Worm (Caenorhabditis elegans) whole organism, mixed stage, embryonic: ENCODE data around the gene K02E10.5.
A peak's percentile ranks its signal among the peaks of the same experiment; 100 is the strongest.

Source experiments
- M03D4.4 ChIP-seq: sonication (generic microtip); optimal IDR thresholded peaks from 2 replicates; lab custom pipeline; 2017; ENCODE audit warnings: mild to moderate bottlenecking, missing genetic modification characterization, missing compliant biosample characterization
- bed-3 ChIP-seq: fragments of 200-800 bp; sonication (Bioruptor generic); optimal IDR thresholded peaks from 3 replicates; lab custom pipeline; 2018; ENCODE audit warnings: mild to moderate bottlenecking, missing genetic modification characterization, moderate library complexity, missing compliant biosample characterization
- blmp-1 ChIP-seq: fragments of 150-350 bp; optimal IDR thresholded peaks from 2 replicates; lab custom pipeline; 2014; ENCODE audit warnings: missing biosample characterization, missing genetic modification characterization
- ceh-39 ChIP-seq: fragments of 150-350 bp; optimal IDR thresholded peaks from 2 replicates; lab custom pipeline; 2014; ENCODE audit warnings: missing biosample characterization, missing genetic modification characterization
- ceh-43 ChIP-seq: fragments of 200-800 bp; sonication (Bioruptor generic); optimal IDR thresholded peaks from 2 replicates; lab custom pipeline; 2018; ENCODE audit warnings: mild to moderate bottlenecking, missing genetic modification characterization, moderate library complexity, missing compliant biosample characterization
- ceh-83 ChIP-seq: fragments of 200-800 bp; sonication (Bioruptor generic); optimal IDR thresholded peaks from 2 replicates; lab custom pipeline; 2018; ENCODE audit warnings: mild to moderate bottlenecking, missing genetic modification characterization, missing compliant biosample characterization
- ces-1 ChIP-seq: fragments of 150-350 bp; optimal IDR thresholded peaks from 2 replicates; lab custom pipeline; 2014; ENCODE audit warnings: missing biosample characterization, missing genetic modification reagents, missing genetic modification characterization
- cnd-1 ChIP-seq: fragments of 200-800 bp; sonication (Bioruptor generic); optimal IDR thresholded peaks from 2 replicates; lab custom pipeline; 2018; ENCODE audit warnings: mild to moderate bottlenecking, missing genetic modification characterization, missing compliant biosample characterization
- drap-1 ChIP-seq: fragments of 200-800 bp; sonication (Bioruptor generic); optimal IDR thresholded peaks from 3 replicates; lab custom pipeline; 2018; ENCODE audit warnings: mild to moderate bottlenecking, missing genetic modification characterization, missing compliant biosample characterization
- elt-1 ChIP-seq: sonication (generic microtip); optimal IDR thresholded peaks from 2 replicates; lab custom pipeline; 2017; ENCODE audit warnings: missing genetic modification characterization, mild to moderate bottlenecking, missing compliant biosample characterization, antibody characterized with exemption, moderate library complexity, borderline replicate concordance; ENCODE audit not compliant: insufficient read depth
- elt-3 ChIP-seq: fragments of 150-350 bp; optimal IDR thresholded peaks from 2 replicates; lab custom pipeline; 2014; ENCODE audit warnings: missing biosample characterization, missing genetic modification characterization
- flh-1 ChIP-seq: fragments of 200-800 bp; sonication (Bioruptor generic); optimal IDR thresholded peaks from 2 replicates; lab custom pipeline; 2018; ENCODE audit warnings: mild to moderate bottlenecking, missing genetic modification characterization, moderate library complexity, missing compliant biosample characterization
- hlh-1 ChIP-seq: fragments of 150-350 bp; optimal IDR thresholded peaks from 2 replicates; lab custom pipeline; 2014; ENCODE audit warnings: missing biosample characterization, missing genetic modification reagents, missing genetic modification characterization
- lin-13 ChIP-seq: fragments of 150-350 bp; optimal IDR thresholded peaks from 2 replicates; lab custom pipeline; 2014; ENCODE audit warnings: missing biosample characterization, missing genetic modification characterization
- lin-32 ChIP-seq: fragments of 200-800 bp; sonication (Bioruptor generic); optimal IDR thresholded peaks from 2 replicates; lab custom pipeline; 2018; ENCODE audit warnings: mild to moderate bottlenecking, missing genetic modification characterization, missing compliant biosample characterization
- lsy-2 ChIP-seq: fragments of 150-350 bp; optimal IDR thresholded peaks from 2 replicates; lab custom pipeline; 2014; ENCODE audit warnings: missing biosample characterization, missing genetic modification characterization
- mab-5 ChIP-seq: fragments of 150-350 bp; optimal IDR thresholded peaks from 2 replicates; lab custom pipeline; 2014; ENCODE audit warnings: missing biosample characterization, missing genetic modification characterization
- mls-2 ChIP-seq: sonication (generic microtip); optimal IDR thresholded peaks from 2 replicates; lab custom pipeline; 2016; ENCODE audit warnings: mild to moderate bottlenecking, missing genetic modification characterization, moderate library complexity, missing compliant biosample characterization
- nhr-12 ChIP-seq: fragments of 150-350 bp; optimal IDR thresholded peaks from 2 replicates; lab custom pipeline; 2014; ENCODE audit warnings: missing biosample characterization, missing genetic modification characterization
- nhr-2 ChIP-seq: fragments of 150-350 bp; optimal IDR thresholded peaks from 2 replicates; lab custom pipeline; 2014; ENCODE audit warnings: missing biosample characterization, missing genetic modification characterization
- nhr-28 ChIP-seq: fragments of 150-350 bp; optimal IDR thresholded peaks from 2 replicates; lab custom pipeline; 2014; ENCODE audit warnings: missing biosample characterization, missing genetic modification characterization
- nhr-76 ChIP-seq: sonication (generic microtip); optimal IDR thresholded peaks from 2 replicates; lab custom pipeline; 2017; ENCODE audit warnings: missing biosample characterization, missing genetic modification characterization
- pha-4 ChIP-seq: fragments of 150-350 bp; optimal IDR thresholded peaks from 2 replicates; lab custom pipeline; 2018; ENCODE audit warnings: missing biosample characterization, missing genetic modification reagents, missing genetic modification characterization
- snpc-4 ChIP-seq: fragments of 150-350 bp; optimal IDR thresholded peaks from 2 replicates; lab custom pipeline; 2014; ENCODE audit warnings: missing biosample characterization, missing genetic modification characterization
- sptf-1 ChIP-seq: sonication (generic microtip); optimal IDR thresholded peaks from 2 replicates; lab custom pipeline; 2017; ENCODE audit warnings: mild to moderate bottlenecking, missing genetic modification characterization, moderate library complexity, missing compliant biosample characterization
- tbx-8 ChIP-seq: fragments of 200-800 bp; sonication (Bioruptor generic); optimal IDR thresholded peaks from 2 replicates; lab custom pipeline; 2018; ENCODE audit warnings: mild to moderate bottlenecking, missing genetic modification characterization, moderate library complexity, missing compliant biosample characterization
- unc-120 ChIP-seq: sonication (generic microtip); optimal IDR thresholded peaks from 2 replicates; lab custom pipeline; 2017; ENCODE audit warnings: missing genetic modification characterization, missing compliant biosample characterization; ENCODE audit not compliant: poor library complexity, severe bottlenecking
- unc-39 ChIP-seq: fragments of 150-350 bp; optimal IDR thresholded peaks from 2 replicates; lab custom pipeline; 2014; ENCODE audit warnings: missing biosample characterization, missing genetic modification characterization
- unc-62 ChIP-seq: fragments of 150-350 bp; optimal IDR thresholded peaks from 2 replicates; lab custom pipeline; 2014; ENCODE audit warnings: missing biosample characterization, missing genetic modification reagents, missing genetic modification characterization
- zip-8 ChIP-seq: fragments of 150-350 bp; optimal IDR thresholded peaks from 2 replicates; lab custom pipeline; 2014; ENCODE audit warnings: missing biosample characterization, missing genetic modification characterization

The K02E10.5 gene

ce11 chrX:2457461-2457860 is 21.3 kb downstream of the K02E10.5 start:
- no peak for TF ChIP-seq M03D4.4 (tag; lab: Kevin White, UChicago)
- TF ChIP-seq ceh-39 (tag; lab: Kevin White, UChicago) = no peak
- TF ChIP-seq mab-5 = no peak
- no peak for TF ChIP-seq flh-1
- no peak for TF ChIP-seq drap-1 (GFP tag; lab: Kevin White, UChicago)
- no peak for TF ChIP-seq ceh-83 (GFP tag; lab: Kevin White, UChicago)
- TF ChIP-seq bed-3 (GFP tag; lab: Kevin White, UChicago) = no peak
- no peak for TF ChIP-seq hlh-1 (tag; lab: Kevin White, UChicago)
- no peak for TF ChIP-seq lin-13 (tag; lab: Kevin White, UChicago)
- TF ChIP-seq tbx-8 (GFP tag; lab: Kevin White, UChicago) = no peak
- TF ChIP-seq, all 35 proteins: peak for 0

ce11 chrX:2456141-2456540 is 22.6 kb downstream of the K02E10.5 start:
- TF ChIP-seq snpc-4 (tag; lab: Kevin White, UChicago) (no peak), ceh-43 (GFP tag; lab: Kevin White, UChicago) (no peak), hlh-1 (tag; lab: Kevin White, UChicago) (no peak), flh-1 (no peak), zip-8 (tag; lab: Kevin White, UChicago) (no peak), elt-3 (tag; lab: Kevin White, UChicago) (no peak), tbx-8 (GFP tag; lab: Kevin White, UChicago) (no peak), nhr-12 (tag; lab: Kevin White, UChicago) (no peak), unc-39 (tag; lab: Kevin White, UChicago) (no peak), M03D4.4 (tag; lab: Kevin White, UChicago) (no peak), unc-62 (GFP tag; lab: Kevin White, UChicago) (no peak), bed-3 (GFP tag; lab: Kevin White, UChicago) (no peak)

ce11 chrX:2454914-2455313 is 23.8 kb downstream of the K02E10.5 start:
- TF ChIP-seq tbx-8 (GFP tag; lab: Kevin White, UChicago) (no peak), ces-1 (GFP tag; lab: Kevin White, UChicago) (peak; percentile 91)

ce11 chrX:2452716-2453115 is 26.0 kb downstream of the K02E10.5 start:
- TF ChIP-seq mls-2 = peak; percentile 17
- no peak for TF ChIP-seq ceh-43 (GFP tag; lab: Kevin White, UChicago)
- TF ChIP-seq cnd-1 (tag; lab: Kevin White, UChicago) = peak; percentile 47
- TF ChIP-seq lsy-2 (tag; lab: Kevin White, UChicago) = no peak
- TF ChIP-seq nhr-76 = no peak
- TF ChIP-seq ces-1 (GFP tag; lab: Kevin White, UChicago) = no peak
- TF ChIP-seq elt-3 (tag; lab: Kevin White, UChicago) = no peak
- TF ChIP-seq ceh-39 (tag; lab: Kevin White, UChicago) = peak; percentile 72
- TF ChIP-seq lin-32 = peak; percentile 27
- TF ChIP-seq pha-4 (tag; lab: Kevin White, UChicago) = no peak
- TF ChIP-seq drap-1 (GFP tag; lab: Kevin White, UChicago) = no peak
- TF ChIP-seq unc-39 (tag; lab: Kevin White, UChicago) = no peak
- peak; percentile 76 for TF ChIP-seq nhr-2
- no peak for TF ChIP-seq flh-1
- TF ChIP-seq nhr-28 (tag; lab: Kevin White, UChicago) = no peak
- TF ChIP-seq hlh-1 (tag; lab: Kevin White, UChicago) = no peak
- no peak for TF ChIP-seq elt-1
- TF ChIP-seq blmp-1 (tag; lab: Kevin White, UChicago) = no peak
- TF ChIP-seq unc-120 (tag; lab: Kevin White, UChicago) = no peak
- TF ChIP-seq, all 35 proteins: peak for 5

- TF ChIP-seq unc-62 (GFP tag; lab: Kevin White, UChicago) = peak; percentile 54
- TF ChIP-seq hlh-1 (tag; lab: Kevin White, UChicago) = peak; percentile 98
- TF ChIP-seq pha-4 (tag; lab: Kevin White, UChicago) = no peak
- peak; percentile 11 for TF ChIP-seq unc-120 (tag; lab: Kevin White, UChicago)
Observed at ce11 chrX:2452297-2452696, 26.4 kb downstream of the K02E10.5 start.

ce11 chrX:2450994-2451393 is 27.7 kb downstream of the K02E10.5 start:
- TF ChIP-seq pha-4 (tag; lab: Kevin White, UChicago) (no peak), sptf-1 (tag; lab: Kevin White, UChicago) (no peak), ceh-83 (GFP tag; lab: Kevin White, UChicago) (no peak), unc-62 (GFP tag; lab: Kevin White, UChicago) (no peak), tbx-8 (GFP tag; lab: Kevin White, UChicago) (no peak), cnd-1 (tag; lab: Kevin White, UChicago) (no peak), ces-1 (GFP tag; lab: Kevin White, UChicago) (peak; percentile 42)
